Worm (Caenorhabditis elegans): ENCODE results near the gene Y37D8A.19.
A peak's percentile ranks its signal among the peaks of the same experiment; 100 is the strongest.

- TF ChIP-seq B0336.3 (GFP tag; IDR thresholded peaks at IDR 0.05) (no peak), lir-1 (GFP tag; conservative IDR thresholded peaks at IDR 0.05) (no peak), ztf-28 (GFP tag; IDR thresholded peaks at IDR 0.05) (no peak), bed-1 (GFP tag; IDR thresholded peaks at IDR 0.05) (no peak), lsl-1 (GFP tag; optimal IDR thresholded peaks at IDR 0.05) (peak; percentile 93), F39B2.1 (GFP tag; IDR thresholded peaks at IDR 0.05) (no peak), madf-8 (GFP tag; conservative IDR thresholded peaks at IDR 0.05) (peak; percentile 58), dox-1 (GFP tag; IDR thresholded peaks at IDR 0.05) (no peak), ets-4 (GFP tag; optimal IDR thresholded peaks at IDR 0.05) (no peak), him-1 (tag; optimal IDR thresholded peaks at IDR 0.05) (no peak), mxl-1 (tag; optimal IDR thresholded peaks at IDR 0.05) (no peak), ztf-18 (tag; optimal IDR thresholded peaks at IDR 0.05) (no peak), unc-62 (GFP tag; optimal IDR thresholded peaks at IDR 0.05) (no peak), F52B5.7 (tag; optimal IDR thresholded peaks at IDR 0.05) (no peak)
Measured at ce11 chrIII:12967437-12968043, 37.9 kb downstream of the Y37D8A.19 start.

Measured in whole organism, young adult.